Worm (Caenorhabditis elegans): ENCODE data around the gene Y32H12A.6.

ce11 chrIII:5343555-5343954 is 38.4 kb downstream of the Y32H12A.6 start:
- TF ChIP-seq klf-2 (GFP tag; conservative IDR thresholded peaks at IDR 0.05) (no peak), tab-1 (GFP tag; IDR thresholded peaks at IDR 0.05) (no peak), ztf-23 (GFP tag; IDR thresholded peaks at IDR 0.05) (no peak), cog-1 (tag; optimal IDR thresholded peaks at IDR 0.05) (no peak), med-1 (GFP tag; optimal IDR thresholded peaks at IDR 0.05; ENCODE audit: insufficient read depth) (no peak), T22C8.4 (GFP tag; IDR thresholded peaks at IDR 0.05) (no peak)
